Worm (Caenorhabditis elegans) whole organism, L2 larva: ENCODE data around the gene sre-2.

Experiments used
- C34F6.9 ChIP-seq: fragments of 150-350 bp; optimal IDR thresholded peaks from 2 replicates; lab custom pipeline; 2014; ENCODE audit warnings: missing biosample characterization, missing genetic modification characterization
- F13H6.1 ChIP-seq: sonication (generic microtip); optimal IDR thresholded peaks from 2 replicates; lab custom pipeline; 2016; ENCODE audit warnings: missing genetic modification characterization, missing compliant biosample characterization
- R02D3.7 ChIP-seq: fragments of 150-350 bp; optimal IDR thresholded peaks from 2 replicates; lab custom pipeline; 2014; ENCODE audit warnings: missing biosample characterization, missing genetic modification characterization
- Y55F3AM.14 ChIP-seq: fragments of 200-800 bp; sonication (Bioruptor generic); optimal IDR thresholded peaks from 2 replicates; lab custom pipeline; 2018; ENCODE audit warnings: mild to moderate bottlenecking, missing genetic modification characterization, missing compliant biosample characterization
- alr-1 ChIP-seq: fragments of 150-350 bp; optimal IDR thresholded peaks from 2 replicates; lab custom pipeline; 2014; ENCODE audit warnings: missing biosample characterization, missing genetic modification characterization
- aly-2 ChIP-seq: fragments of 150-350 bp; optimal IDR thresholded peaks from 2 replicates; lab custom pipeline; 2014; ENCODE audit warnings: missing biosample characterization, missing genetic modification characterization
- ama-1 ChIP-seq: fragments of 150-350 bp; optimal IDR thresholded peaks from 2 replicates; lab custom pipeline; 2018; ENCODE audit warnings: inconsistent platforms
- blmp-1 ChIP-seq: sonication (generic microtip); optimal IDR thresholded peaks from 2 replicates; lab custom pipeline; 2017; ENCODE audit warnings: missing genetic modification characterization, mild to moderate bottlenecking, missing compliant biosample characterization, antibody characterized with exemption, moderate library complexity; ENCODE audit not compliant: insufficient read depth
- ceh-16 ChIP-seq: fragments of 150-350 bp; optimal IDR thresholded peaks from 2 replicates; lab custom pipeline; 2014; ENCODE audit warnings: missing biosample characterization, missing genetic modification characterization
- crh-2 ChIP-seq: sonication (generic microtip); optimal IDR thresholded peaks from 2 replicates; lab custom pipeline; 2017; ENCODE audit warnings: missing biosample characterization, missing genetic modification characterization
- egl-27 ChIP-seq: sonication (generic microtip); optimal IDR thresholded peaks from 3 replicates; lab custom pipeline; 2017; ENCODE audit warnings: missing biosample characterization, missing genetic modification reagents, missing genetic modification characterization
- fos-1 ChIP-seq: fragments of 150-350 bp; optimal IDR thresholded peaks from 2 replicates; lab custom pipeline; 2014; ENCODE audit warnings: missing biosample characterization, missing genetic modification characterization
- gmeb-1 ChIP-seq: fragments of 150-350 bp; optimal IDR thresholded peaks from 2 replicates; lab custom pipeline; 2014; ENCODE audit warnings: missing biosample characterization, missing genetic modification characterization
- lin-13 ChIP-seq: fragments of 150-350 bp; optimal IDR thresholded peaks from 2 replicates; lab custom pipeline; 2014; ENCODE audit warnings: missing biosample characterization, missing genetic modification reagents, missing genetic modification characterization
- lsy-2 ChIP-seq, 2 experiments: fragments of 150-350 bp in 1 of 2; sonication (generic microtip) in 1 of 2; optimal IDR thresholded peaks; 2 replicates each; lab custom pipeline; 2014 to 2017; ENCODE audit warnings: missing biosample characterization in 2 of 2, missing genetic modification characterization in 2 of 2
- mbf-1 ChIP-seq: sonication (generic microtip); optimal IDR thresholded peaks from 2 replicates; lab custom pipeline; 2017; ENCODE audit warnings: missing biosample characterization, missing genetic modification characterization
- mdl-1 ChIP-seq, 2 experiments: fragments of 150-350 bp in 1 of 2; sonication (generic microtip) in 1 of 2; optimal IDR thresholded peaks; 2 replicates each; lab custom pipeline; 2017; ENCODE audit warnings: missing biosample characterization in 2 of 2, missing genetic modification characterization in 2 of 2
- nhr-10 ChIP-seq: sonication (generic microtip); optimal IDR thresholded peaks from 2 replicates; lab custom pipeline; 2017; ENCODE audit warnings: missing biosample characterization, missing genetic modification characterization
- nhr-11 ChIP-seq: fragments of 150-350 bp; optimal IDR thresholded peaks from 2 replicates; lab custom pipeline; 2014; ENCODE audit warnings: missing biosample characterization, missing genetic modification characterization
- nhr-129 ChIP-seq: fragments of 150-350 bp; optimal IDR thresholded peaks from 2 replicates; lab custom pipeline; 2014; ENCODE audit warnings: missing biosample characterization, missing genetic modification characterization
- nhr-21 ChIP-seq: fragments of 150-350 bp; optimal IDR thresholded peaks from 2 replicates; lab custom pipeline; 2014; ENCODE audit warnings: missing biosample characterization, missing genetic modification characterization
- nhr-23 ChIP-seq: fragments of 150-350 bp; optimal IDR thresholded peaks from 2 replicates; lab custom pipeline; 2014; ENCODE audit warnings: missing biosample characterization, missing genetic modification reagents, missing genetic modification characterization
- nhr-237 ChIP-seq: fragments of 150-350 bp; optimal IDR thresholded peaks from 2 replicates; lab custom pipeline; 2014; ENCODE audit warnings: missing biosample characterization, missing genetic modification characterization
- nhr-25 ChIP-seq: fragments of 150-350 bp; sonication (generic microtip); optimal IDR thresholded peaks from 3 replicates; lab custom pipeline; 2014; ENCODE audit warnings: missing biosample characterization, missing genetic modification characterization
- nhr-6 ChIP-seq: fragments of 150-350 bp; optimal IDR thresholded peaks from 2 replicates; lab custom pipeline; 2014; ENCODE audit warnings: missing biosample characterization, missing genetic modification characterization
- nhr-77 ChIP-seq: fragments of 150-350 bp; optimal IDR thresholded peaks from 2 replicates; lab custom pipeline; 2014; ENCODE audit warnings: missing biosample characterization, missing genetic modification characterization
- peb-1 ChIP-seq: fragments of 150-350 bp; optimal IDR thresholded peaks from 2 replicates; lab custom pipeline; 2014; ENCODE audit warnings: missing biosample characterization, missing genetic modification characterization
- sem-4 ChIP-seq: fragments of 150-350 bp; optimal IDR thresholded peaks from 2 replicates; lab custom pipeline; 2014; ENCODE audit warnings: missing biosample characterization, missing genetic modification reagents, missing genetic modification characterization
- skn-1 ChIP-seq: sonication (generic microtip); optimal IDR thresholded peaks from 2 replicates; lab custom pipeline; 2017; ENCODE audit warnings: missing biosample characterization, missing genetic modification characterization
- sma-3 ChIP-seq: sonication (generic microtip); optimal IDR thresholded peaks from 2 replicates; lab custom pipeline; 2016; ENCODE audit warnings: missing genetic modification reagents, missing genetic modification characterization, missing compliant biosample characterization
- sma-9 ChIP-seq, 2 experiments: fragments of 150-350 bp in 1 of 2; sonication (generic microtip) in 1 of 2; optimal IDR thresholded peaks; 2 replicates each; lab custom pipeline; 2014 to 2016; ENCODE audit warnings: missing genetic modification characterization in 2 of 2, mild to moderate bottlenecking in 1 of 2, missing biosample characterization in 1 of 2, missing compliant biosample characterization in 1 of 2, missing genetic modification reagents in 1 of 2, moderate library complexity in 1 of 2
- snpc-4 ChIP-seq: fragments of 150-350 bp; optimal IDR thresholded peaks from 2 replicates; lab custom pipeline; 2014; ENCODE audit warnings: missing biosample characterization, missing genetic modification characterization
- unc-39 ChIP-seq: fragments of 150-350 bp; optimal IDR thresholded peaks from 2 replicates; lab custom pipeline; 2014; ENCODE audit warnings: missing biosample characterization, missing genetic modification characterization
- unc-55 ChIP-seq: fragments of 150-350 bp; sonication (generic microtip); optimal IDR thresholded peaks from 3 replicates; lab custom pipeline; 2014; ENCODE audit warnings: missing biosample characterization, missing genetic modification reagents, missing genetic modification characterization
- unc-62 ChIP-seq: fragments of 150-350 bp; optimal IDR thresholded peaks from 2 replicates; lab custom pipeline; 2014; ENCODE audit warnings: missing biosample characterization, missing genetic modification reagents, missing genetic modification characterization
- zag-1 ChIP-seq: fragments of 150-350 bp; optimal IDR thresholded peaks from 2 replicates; lab custom pipeline; 2014; ENCODE audit warnings: missing biosample characterization, missing genetic modification characterization
- ztf-1 ChIP-seq: fragments of 200-800 bp; sonication (Bioruptor generic); conservative IDR thresholded peaks from 2 replicates; pipeline ENCODE4 v1.3.6; 2022; ENCODE audit warnings: missing genetic modification characterization, missing compliant biosample characterization
- ztf-11 ChIP-seq: sonication (generic microtip); optimal IDR thresholded peaks from 2 replicates; lab custom pipeline; 2017; ENCODE audit warnings: missing biosample characterization, missing genetic modification characterization
- ztf-4 ChIP-seq: fragments of 150-350 bp; optimal IDR thresholded peaks from 2 replicates; lab custom pipeline; 2014; ENCODE audit warnings: missing biosample characterization, missing genetic modification characterization

The sre-2 gene

DNA sequence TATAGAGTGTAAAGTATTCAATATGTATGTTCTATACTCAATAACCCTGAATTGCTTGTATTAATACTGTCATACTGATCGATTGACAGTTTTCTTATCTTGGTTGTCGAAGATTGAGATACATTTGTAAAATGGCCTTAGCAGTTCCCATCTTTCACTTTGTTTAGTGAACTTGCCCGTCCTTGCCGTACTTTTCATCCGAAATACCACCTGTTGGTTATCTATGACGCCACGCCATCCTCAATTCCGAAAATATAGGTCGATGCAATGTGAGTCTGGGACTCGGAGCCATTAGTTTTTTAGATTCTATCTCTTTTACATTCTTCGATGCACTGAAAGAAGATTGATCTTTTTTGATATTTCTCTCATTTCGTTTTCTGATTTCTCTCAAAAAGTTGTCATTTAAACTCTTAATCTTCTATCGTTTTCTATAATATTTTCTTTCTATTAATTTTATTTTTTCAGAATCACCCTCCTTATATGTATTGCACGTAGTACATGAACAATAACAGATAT lies 27.6 kb upstream of the sre-2 start, which contains the start of gene ulp-4 (continued):
- TF ChIP-seq fos-1 (tag; lab: Kevin White, UChicago) (no peak), crh-2 (tag; lab: Kevin White, UChicago) (peak; percentile 4), ztf-1 (GFP tag; lab: Robert Waterston, UW) (no peak), nhr-77 (tag; lab: Kevin White, UChicago) (no peak), mdl-1 (tag; optimal IDR thresholded peaks at IDR 0.05; lab: Kevin White, UChicago) (no peak), zag-1 (tag; lab: Kevin White, UChicago) (no peak), ceh-16 (tag; lab: Kevin White, UChicago) (peak; percentile 43), alr-1 (tag; lab: Kevin White, UChicago) (no peak), egl-27 (no peak), ztf-11 (tag; lab: Kevin White, UChicago) (no peak), nhr-6 (tag; lab: Kevin White, UChicago) (no peak), nhr-21 (tag; lab: Kevin White, UChicago) (no peak), peb-1 (tag; lab: Kevin White, UChicago) (no peak), snpc-4 (tag; lab: Kevin White, UChicago) (no peak)

DNA sequence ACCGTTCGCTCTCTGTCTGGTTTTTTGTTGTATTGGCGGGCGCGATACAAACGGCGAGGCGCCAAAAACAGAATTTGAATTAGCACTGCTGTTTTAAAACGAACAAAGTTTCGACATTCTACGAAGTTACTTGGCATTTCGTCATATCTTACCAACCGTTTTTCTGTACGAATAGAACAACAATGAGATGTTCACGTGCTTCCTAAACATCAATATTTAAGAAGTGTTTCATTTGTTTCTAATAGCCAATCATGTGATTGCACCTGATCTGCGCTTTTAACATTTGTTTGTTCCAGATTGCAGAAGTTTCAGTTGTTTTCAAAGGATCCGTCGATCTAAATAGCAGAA lies 27.1 kb upstream of the sre-2 start:
- TF ChIP-seq gmeb-1 (tag; lab: Kevin White, UChicago) (no peak), Y55F3AM.14 (GFP tag; lab: Kevin White, UChicago) (no peak), sem-4 (tag; lab: Kevin White, UChicago) (peak; percentile 29), nhr-129 (tag; lab: Kevin White, UChicago) (peak; percentile 10), unc-39 (no peak), nhr-237 (tag; lab: Kevin White, UChicago) (no peak), mdl-1 (tag; optimal IDR thresholded peaks at IDR 0.05; lab: Kevin White, UChicago) (no peak), skn-1 (no peak)

DNA sequence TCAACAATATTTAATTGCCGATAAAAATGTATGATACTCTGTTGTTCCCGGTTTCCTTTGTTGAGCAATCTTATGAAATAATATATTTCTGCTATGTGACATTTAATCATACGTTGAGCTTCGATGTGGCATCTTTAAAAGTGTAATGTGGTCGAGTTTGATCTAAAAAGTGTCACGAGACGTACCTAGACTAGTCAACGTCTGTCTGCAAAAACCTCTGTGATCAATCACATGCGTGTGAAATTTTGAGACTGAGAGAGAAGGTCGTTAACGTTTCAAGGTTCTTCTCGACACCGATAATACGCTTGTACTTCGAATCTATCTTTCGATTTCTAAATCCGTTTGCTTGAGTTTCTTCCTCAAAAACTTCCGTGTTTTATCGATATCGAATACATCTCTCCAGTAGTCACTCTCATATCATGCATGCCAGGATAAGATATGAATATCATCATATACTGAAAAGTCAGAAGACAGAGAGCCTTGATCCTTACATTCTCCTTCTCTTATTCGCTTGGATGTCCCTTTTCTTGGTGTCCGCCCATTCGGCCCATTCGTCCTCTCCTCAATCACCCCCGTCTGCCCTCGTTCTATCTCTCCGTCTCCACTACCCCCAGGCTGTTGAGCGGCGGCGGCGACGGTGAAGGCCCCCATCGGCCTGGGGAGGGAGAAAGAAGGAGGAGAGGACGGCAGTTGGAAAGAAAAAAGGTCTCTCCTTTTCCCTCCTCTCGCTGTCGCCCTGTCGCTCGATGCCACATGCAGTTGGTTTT lies 26.5 kb upstream of the sre-2 start:
- TF ChIP-seq lin-13, result peak; percentile 1
- peak; percentile 20 for TF ChIP-seq egl-27
- TF ChIP-seq sem-4 (tag; lab: Kevin White, UChicago), result peak; percentile 56
- TF ChIP-seq nhr-11, result no peak
- peak; percentile 81 for TF ChIP-seq crh-2 (tag; lab: Kevin White, UChicago)
- TF ChIP-seq unc-55, result peak; percentile 44
- TF ChIP-seq lsy-2 (tag; optimal IDR thresholded peaks at IDR 0.05; lab: Kevin White, UChicago), result peak; percentile 34 to 44
- TF ChIP-seq nhr-25 (tag; lab: Kevin White, UChicago), result peak; percentile 92
- TF ChIP-seq mbf-1 (tag; lab: Kevin White, UChicago), result no peak
- TF ChIP-seq blmp-1, result peak; percentile 6
- TF ChIP-seq nhr-23 (tag; lab: Kevin White, UChicago), result no peak
- no peak for TF ChIP-seq nhr-10
- no peak for TF ChIP-seq ama-1
- peak; percentile 26 for TF ChIP-seq gmeb-1 (tag; lab: Kevin White, UChicago)
- TF ChIP-seq unc-62 (GFP tag; lab: Kevin White, UChicago), result peak; percentile 36
- TF ChIP-seq C34F6.9 (tag; lab: Kevin White, UChicago), result peak; percentile 45
- TF ChIP-seq ceh-16 (tag; lab: Kevin White, UChicago), result peak; percentile 58
- peak; percentile 63 for TF ChIP-seq nhr-21 (tag; lab: Kevin White, UChicago)
- TF ChIP-seq unc-39, result no peak
- TF ChIP-seq fos-1 (tag; lab: Kevin White, UChicago), result peak; percentile 29
- TF ChIP-seq F13H6.1 (tag; lab: Kevin White, UChicago), result peak; percentile 64
- TF ChIP-seq R02D3.7 (tag; lab: Kevin White, UChicago), result no peak
- peak; percentile 99 for TF ChIP-seq nhr-129 (tag; lab: Kevin White, UChicago)
- peak; percentile 45 for TF ChIP-seq ztf-4
- no peak for TF ChIP-seq zag-1 (tag; lab: Kevin White, UChicago)
- TF ChIP-seq sma-3 (GFP tag; lab: Kevin White, UChicago), result peak; percentile 40
- TF ChIP-seq sma-9 (GFP tag; optimal IDR thresholded peaks at IDR 0.05; lab: Kevin White, UChicago), result peak; percentile 95
- TF ChIP-seq sma-9 (tag; optimal IDR thresholded peaks at IDR 0.05; lab: Kevin White, UChicago), result no peak
- peak; percentile 84 for TF ChIP-seq nhr-6 (tag; lab: Kevin White, UChicago)
- no peak for TF ChIP-seq aly-2 (tag; lab: Kevin White, UChicago)
